Fruit fly (Drosophila melanogaster): Measurements from ENCODE around the gene miple2.

miple2 gene

DNA sequence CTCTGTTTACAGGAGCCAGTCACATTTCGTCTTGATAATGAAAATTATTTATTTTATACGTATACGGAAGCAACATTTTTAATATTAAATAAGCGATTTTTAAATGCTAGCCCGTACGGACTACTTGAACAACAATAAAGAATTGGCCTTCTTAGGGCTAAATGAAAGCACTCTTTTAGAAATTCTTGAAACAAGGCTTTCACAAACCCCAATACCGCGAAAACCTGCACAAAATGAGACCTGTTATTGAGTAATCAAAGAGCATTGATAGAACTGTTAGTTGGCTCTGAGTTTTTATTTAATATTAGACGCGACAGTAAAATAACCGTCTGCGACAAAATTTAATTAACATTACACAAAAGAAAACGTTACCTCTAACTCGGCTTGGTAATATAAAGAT lies 3.9 kb downstream of the miple2 start, which contains the start of gene ttm2:
TSS of gene ttm2 (plus strand) at position 301 of the 400 bp plus-strand sequence.
- TF ChIP-seq Sin3A (optimal IDR thresholded peaks at IDR 0.05), result no peak
- TF ChIP-seq psq (optimal IDR thresholded peaks at IDR 0.05), result no peak
- TF ChIP-seq h (optimal IDR thresholded peaks at IDR 0.05), result no peak
- TF ChIP-seq ttk (optimal IDR thresholded peaks at IDR 0.05), result no peak
- TF ChIP-seq Myc (optimal IDR thresholded peaks at IDR 0.05), result no peak
- no peak for TF ChIP-seq insv (optimal IDR thresholded peaks at IDR 0.05)

DNA sequence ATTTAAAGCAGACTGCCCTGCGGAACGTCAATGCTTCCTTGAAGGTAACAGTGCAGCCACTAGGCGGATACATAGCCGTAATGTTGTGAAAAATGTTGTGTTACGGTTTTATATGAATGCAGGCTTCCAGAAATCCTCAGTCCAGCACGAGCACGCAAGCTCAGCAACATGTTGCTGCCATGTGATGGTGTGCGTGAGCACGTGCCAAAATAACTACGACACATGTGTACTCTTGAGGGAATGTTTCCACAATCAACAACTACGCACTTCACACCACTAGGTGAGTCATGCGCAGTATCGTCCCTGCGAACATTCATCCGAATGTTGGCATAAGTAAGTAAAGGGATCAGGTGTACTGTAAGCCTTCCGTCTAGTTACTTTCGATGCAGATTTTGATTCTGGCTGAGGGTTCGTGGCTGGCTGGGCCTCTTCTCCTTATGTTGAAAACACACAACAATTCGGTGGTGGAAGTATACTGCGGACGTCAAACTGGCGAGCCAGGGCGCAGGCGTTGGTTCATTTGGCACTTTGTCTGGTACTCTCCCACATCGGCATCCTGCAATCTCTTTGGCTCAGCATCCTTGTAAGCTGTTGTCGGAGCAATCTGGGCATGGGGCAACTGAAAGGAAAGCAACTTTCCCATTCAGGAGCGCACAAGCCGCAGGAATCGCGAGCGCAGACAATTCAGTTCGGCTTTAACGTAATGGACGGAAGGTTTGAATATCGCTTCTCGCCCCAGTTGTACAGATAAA lies 5.9 kb downstream of the miple2 start, which contains the start of gene RhoGEF3:
TSS of gene RhoGEF3 (plus strand) at position 702 of the 752 bp plus-strand sequence.
- TF ChIP-seq Sin3A (optimal IDR thresholded peaks at IDR 0.05) (no peak), ttk (optimal IDR thresholded peaks at IDR 0.05) (no peak), h (optimal IDR thresholded peaks at IDR 0.05) (no peak), insv (optimal IDR thresholded peaks at IDR 0.05) (no peak), Myc (optimal IDR thresholded peaks at IDR 0.05) (no peak), psq (optimal IDR thresholded peaks at IDR 0.05) (no peak)

DNA sequence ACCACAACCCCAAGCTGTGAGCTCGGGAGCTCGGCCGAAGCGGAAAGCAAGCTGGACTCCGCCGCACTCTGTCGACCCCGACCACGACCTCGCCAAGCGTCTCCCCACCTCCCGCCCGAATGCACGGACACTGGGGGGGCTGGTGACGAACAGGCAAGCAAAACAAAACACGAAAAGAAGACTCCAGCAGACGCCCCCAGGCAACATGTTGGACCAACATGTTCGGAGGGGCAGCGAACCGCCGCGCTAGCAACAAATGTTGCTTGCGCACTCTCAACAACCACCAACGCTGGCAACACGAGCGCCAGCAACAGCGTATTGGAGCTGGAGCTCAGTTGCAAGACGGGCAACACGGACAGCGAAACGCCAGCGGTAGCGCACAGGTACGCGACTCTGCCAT lies 11.3 kb downstream of the miple2 start:
- no peak for TF ChIP-seq Sin3A (optimal IDR thresholded peaks at IDR 0.05)
- no peak for TF ChIP-seq insv (optimal IDR thresholded peaks at IDR 0.05)
- TF ChIP-seq h (optimal IDR thresholded peaks at IDR 0.05), result no peak
- TF ChIP-seq Myc (optimal IDR thresholded peaks at IDR 0.05), result no peak
- TF ChIP-seq ttk (optimal IDR thresholded peaks at IDR 0.05), result no peak
- TF ChIP-seq psq (optimal IDR thresholded peaks at IDR 0.05), result no peak

DNA sequence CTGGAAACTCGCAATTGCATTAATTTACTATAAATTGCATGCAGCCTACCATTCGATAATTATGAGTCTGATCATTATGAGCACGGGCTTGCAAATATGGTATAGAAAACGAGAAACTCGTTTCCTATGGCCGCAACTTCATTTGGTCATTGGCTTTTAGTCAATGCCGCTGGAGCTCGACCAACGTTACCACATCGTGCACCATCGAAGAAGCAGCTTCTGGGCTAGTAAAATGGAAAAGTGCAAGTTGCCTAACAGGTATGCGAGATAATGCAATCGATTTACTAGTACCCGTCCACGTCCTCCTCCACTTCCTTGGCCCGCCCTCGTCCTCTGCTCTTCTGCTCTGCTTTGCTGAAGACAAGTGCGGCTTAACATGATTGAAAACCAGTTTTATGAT lies 13.3 kb downstream of the miple2 start:
- TF ChIP-seq ttk (optimal IDR thresholded peaks at IDR 0.05) (no peak), psq (optimal IDR thresholded peaks at IDR 0.05) (no peak), insv (optimal IDR thresholded peaks at IDR 0.05) (no peak), h (optimal IDR thresholded peaks at IDR 0.05) (no peak), Sin3A (optimal IDR thresholded peaks at IDR 0.05) (no peak), Myc (optimal IDR thresholded peaks at IDR 0.05) (no peak)

DNA sequence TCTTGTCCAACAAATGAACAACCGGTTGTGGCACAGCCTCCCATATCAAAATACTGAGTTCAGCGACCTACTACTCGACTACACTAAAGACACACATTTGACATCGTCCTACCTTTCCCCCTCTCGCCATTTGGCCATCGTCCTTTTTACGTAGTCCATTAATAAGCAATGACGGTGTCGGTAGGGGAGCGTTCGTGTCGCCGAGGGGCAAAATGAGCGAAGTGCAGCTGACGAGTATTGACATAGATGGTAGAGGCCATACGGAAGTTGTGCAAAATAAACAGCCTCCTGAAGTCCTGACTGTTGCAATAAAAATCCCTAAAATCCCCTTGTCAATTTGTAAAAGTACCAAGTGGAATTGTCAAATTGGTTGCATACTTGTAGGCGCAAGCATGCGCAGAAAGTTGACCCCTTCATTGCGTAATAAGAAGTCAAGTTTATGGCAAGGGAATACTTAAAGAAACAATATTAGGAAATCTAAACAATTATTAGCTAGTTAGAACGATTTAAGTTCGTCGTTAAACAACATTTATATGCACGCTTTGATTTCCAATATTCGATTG lies 20.7 kb downstream of the miple2 start:
- no peak for TF ChIP-seq Sin3A (optimal IDR thresholded peaks at IDR 0.05)
- no peak for TF ChIP-seq insv (optimal IDR thresholded peaks at IDR 0.05)
- no peak for TF ChIP-seq h (optimal IDR thresholded peaks at IDR 0.05)
- no peak for TF ChIP-seq Myc (optimal IDR thresholded peaks at IDR 0.05)
- TF ChIP-seq psq (optimal IDR thresholded peaks at IDR 0.05), result no peak
- TF ChIP-seq ttk (optimal IDR thresholded peaks at IDR 0.05), result no peak

DNA sequence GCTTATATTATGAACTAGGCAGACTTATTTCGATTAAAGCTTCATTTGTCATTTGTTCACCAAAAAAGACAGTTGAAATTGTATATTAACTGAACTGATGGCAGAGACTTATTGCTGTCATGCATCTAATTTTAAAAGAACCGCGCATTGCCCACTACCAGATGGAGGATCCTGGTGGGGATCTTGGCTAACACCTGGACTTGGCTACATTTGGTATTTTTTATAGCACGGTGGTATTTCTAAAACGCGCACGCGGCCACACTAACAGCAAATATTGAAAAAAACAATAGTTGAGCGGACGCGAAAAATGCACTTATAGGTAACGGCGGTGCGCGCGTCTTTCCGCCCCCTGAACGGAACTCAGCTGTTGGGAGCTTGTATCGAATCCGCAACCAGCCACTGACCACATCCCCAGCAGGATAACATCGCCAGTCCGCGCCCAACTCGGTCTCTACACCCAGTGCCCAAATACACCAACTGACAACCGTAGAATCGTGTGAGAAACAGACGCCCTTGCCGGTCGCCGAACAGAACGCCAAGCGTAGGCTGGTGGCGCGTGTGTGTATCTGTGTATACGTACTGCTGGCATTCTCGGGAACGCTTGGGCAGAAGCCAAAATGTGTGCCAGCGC lies 21.3 kb downstream of the miple2 start:
- TF ChIP-seq h (optimal IDR thresholded peaks at IDR 0.05) (no peak), Myc (optimal IDR thresholded peaks at IDR 0.05) (no peak), Sin3A (optimal IDR thresholded peaks at IDR 0.05) (no peak), ttk (optimal IDR thresholded peaks at IDR 0.05) (no peak), psq (optimal IDR thresholded peaks at IDR 0.05) (no peak), insv (optimal IDR thresholded peaks at IDR 0.05) (no peak)

DNA sequence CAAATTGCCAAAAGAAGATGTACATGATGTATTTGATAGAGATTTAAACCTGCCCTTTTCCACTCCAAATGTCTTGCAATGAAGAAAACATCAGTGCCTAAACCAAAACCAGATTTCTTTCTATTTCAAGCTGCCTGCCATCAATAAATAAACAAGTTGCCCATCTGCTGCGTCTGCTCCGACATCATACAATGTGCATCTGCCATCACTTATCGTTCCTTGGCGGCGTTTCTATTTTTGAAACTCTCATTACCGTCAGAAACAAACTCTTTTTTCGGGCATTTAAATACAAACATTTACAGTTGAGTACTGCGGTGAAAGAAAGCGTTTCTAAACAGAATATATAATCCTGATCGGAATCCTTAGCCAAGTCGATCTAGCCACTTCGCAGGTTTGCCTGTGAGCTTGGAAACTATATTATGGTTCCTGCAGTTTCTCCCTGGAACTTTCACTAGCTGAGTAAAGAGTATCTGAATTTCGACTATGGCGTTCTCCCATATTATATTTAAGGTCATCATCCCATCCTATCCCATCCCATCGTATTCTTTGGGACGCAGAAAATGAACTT lies 23.9 kb downstream of the miple2 start:
- TF ChIP-seq psq (optimal IDR thresholded peaks at IDR 0.05), result no peak
- TF ChIP-seq Myc (optimal IDR thresholded peaks at IDR 0.05), result no peak
- TF ChIP-seq ttk (optimal IDR thresholded peaks at IDR 0.05), result no peak
- no peak for TF ChIP-seq insv (optimal IDR thresholded peaks at IDR 0.05)
- TF ChIP-seq h (optimal IDR thresholded peaks at IDR 0.05), result no peak
- TF ChIP-seq Sin3A (optimal IDR thresholded peaks at IDR 0.05), result no peak

DNA sequence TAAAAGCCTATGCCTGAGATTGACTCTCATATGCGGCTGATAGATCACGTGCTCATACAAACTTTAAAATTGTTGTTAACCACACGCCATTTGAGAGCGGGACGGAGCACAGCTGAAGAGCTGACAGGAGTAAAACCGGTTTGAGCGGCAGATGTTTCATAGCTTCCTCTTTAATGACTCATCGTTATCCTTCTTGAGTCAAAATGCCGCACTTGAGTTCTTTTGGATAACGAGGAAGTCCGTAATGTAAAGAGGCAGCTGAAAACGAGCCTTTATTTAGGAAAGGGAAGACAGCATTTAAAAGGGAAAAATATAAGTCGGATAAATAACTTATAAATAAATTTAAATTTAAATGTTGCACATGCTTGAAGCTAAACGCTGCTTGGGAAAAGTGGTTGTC lies 26.2 kb downstream of the miple2 start:
- TF ChIP-seq Sin3A (optimal IDR thresholded peaks at IDR 0.05), result no peak
- TF ChIP-seq insv (optimal IDR thresholded peaks at IDR 0.05), result no peak
- no peak for TF ChIP-seq ttk (optimal IDR thresholded peaks at IDR 0.05)
- TF ChIP-seq psq (optimal IDR thresholded peaks at IDR 0.05), result no peak
- TF ChIP-seq Myc (optimal IDR thresholded peaks at IDR 0.05), result no peak
- no peak for TF ChIP-seq h (optimal IDR thresholded peaks at IDR 0.05)

DNA sequence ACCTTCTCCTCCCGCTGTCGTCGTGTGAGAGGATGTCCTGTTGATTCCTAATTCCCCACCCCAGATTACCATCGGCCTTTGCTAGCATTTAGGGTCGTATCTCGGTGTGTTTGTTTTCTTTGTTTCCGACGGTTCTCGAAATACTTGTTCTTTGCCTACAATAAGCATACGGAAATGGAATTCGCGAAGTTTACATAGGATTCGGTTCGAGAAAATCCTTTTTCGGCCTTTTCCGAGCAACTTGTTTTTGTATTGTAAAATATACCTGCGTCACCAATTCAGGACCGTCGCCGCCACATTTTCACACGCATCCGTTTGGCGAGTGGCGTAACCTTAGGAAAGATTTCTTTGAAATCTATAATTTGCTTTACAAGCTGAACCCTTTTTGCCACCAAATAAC lies 27.5 kb downstream of the miple2 start:
- no peak for TF ChIP-seq h (optimal IDR thresholded peaks at IDR 0.05)
- no peak for TF ChIP-seq Sin3A (optimal IDR thresholded peaks at IDR 0.05)
- no peak for TF ChIP-seq psq (optimal IDR thresholded peaks at IDR 0.05)
- no peak for TF ChIP-seq insv (optimal IDR thresholded peaks at IDR 0.05)
- TF ChIP-seq ttk (optimal IDR thresholded peaks at IDR 0.05), result no peak
- no peak for TF ChIP-seq Myc (optimal IDR thresholded peaks at IDR 0.05)

DNA sequence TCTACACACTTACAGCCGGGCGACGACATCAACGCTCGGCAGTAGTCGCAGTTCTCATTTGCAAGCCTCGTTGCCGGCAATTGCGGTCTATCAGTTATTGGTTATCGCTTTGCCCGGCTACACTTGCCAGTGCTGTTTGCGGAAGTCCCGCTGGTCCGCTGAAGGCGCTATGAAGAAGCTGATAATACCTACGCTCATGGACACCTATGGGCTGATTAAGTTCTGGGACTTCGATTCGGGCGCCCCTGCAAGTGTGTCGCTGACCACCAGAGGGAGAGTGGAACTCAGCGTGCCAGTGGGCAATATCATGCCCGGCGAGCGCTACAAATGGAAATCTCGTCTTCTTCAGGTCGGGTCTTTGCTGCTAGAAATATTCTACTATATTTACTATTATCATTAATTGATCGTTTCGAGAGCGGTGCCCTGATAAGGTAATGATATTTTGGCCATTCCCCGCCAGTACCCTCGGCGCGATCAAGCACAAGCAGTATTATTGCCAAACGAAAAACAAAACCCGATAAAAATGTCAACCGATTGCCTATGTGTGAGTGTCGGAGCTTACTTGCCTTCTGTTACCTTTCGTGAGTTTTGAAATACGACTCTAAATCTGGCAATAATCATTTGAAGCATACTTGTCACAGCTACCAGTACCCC lies 29.1 kb downstream of the miple2 start:
- TF ChIP-seq Myc (optimal IDR thresholded peaks at IDR 0.05) (no peak), Sin3A (optimal IDR thresholded peaks at IDR 0.05) (no peak), psq (optimal IDR thresholded peaks at IDR 0.05) (no peak), ttk (optimal IDR thresholded peaks at IDR 0.05) (no peak), insv (optimal IDR thresholded peaks at IDR 0.05) (no peak), h (optimal IDR thresholded peaks at IDR 0.05) (no peak)

DNA sequence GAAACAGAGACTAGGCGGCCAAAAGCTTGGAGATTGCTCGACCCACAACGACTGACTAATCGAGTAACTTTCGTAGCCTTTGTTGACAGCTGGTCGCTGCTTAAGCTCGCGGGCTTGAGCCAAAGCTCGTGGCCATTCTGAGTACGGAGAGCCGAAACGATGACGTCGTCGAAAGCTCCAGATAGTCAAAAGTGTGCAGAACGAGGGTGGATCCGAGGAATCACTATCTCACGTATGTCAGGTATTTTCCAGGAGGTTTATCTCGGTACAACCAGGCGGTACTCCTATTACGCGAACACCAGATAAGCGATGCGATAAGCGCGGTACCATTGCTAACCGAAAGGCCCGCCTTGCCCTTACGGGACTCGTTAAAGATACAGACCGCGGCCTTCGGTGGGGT lies 40.6 kb downstream of the miple2 start:
- TF ChIP-seq Sin3A (optimal IDR thresholded peaks at IDR 0.05) (no peak), ttk (optimal IDR thresholded peaks at IDR 0.05) (no peak), insv (optimal IDR thresholded peaks at IDR 0.05) (no peak), psq (optimal IDR thresholded peaks at IDR 0.05) (no peak), h (optimal IDR thresholded peaks at IDR 0.05) (no peak), Myc (optimal IDR thresholded peaks at IDR 0.05) (no peak)
